Fruit fly (Drosophila melanogaster) whole organism, prepupa: ENCODE results near the gene drm.

Experiments
- CG10669 ChIP-seq: fragments of 200-800 bp; sonication (Bioruptor generic); optimal IDR thresholded peaks from 3 replicates; lab custom pipeline; 2018; ENCODE audit warnings: missing biosample characterization, mild to moderate bottlenecking, missing genetic modification characterization, moderate library complexity
- CG34406 ChIP-seq: fragments of 200-800 bp; sonication (Bioruptor generic); optimal IDR thresholded peaks from 3 replicates; lab custom pipeline; 2016; ENCODE audit warnings: missing biosample characterization, missing genetic modification characterization
- CG6808 ChIP-seq: fragments of 200-800 bp; sonication (Bioruptor generic); optimal IDR thresholded peaks from 3 replicates; lab custom pipeline; 2017; ENCODE audit warnings: missing biosample characterization, missing genetic modification characterization, mild to moderate bottlenecking, moderate library complexity, missing genetic modification reagents
- CG8319 ChIP-seq: fragments of 200-800 bp; sonication (Bioruptor generic); optimal IDR thresholded peaks from 3 replicates; lab custom pipeline; 2016; ENCODE audit warnings: missing biosample characterization, missing genetic modification characterization
- CG8632 ChIP-seq: fragments of 200-800 bp; sonication (Bioruptor generic); optimal IDR thresholded peaks from 3 replicates; lab custom pipeline; 2016; ENCODE audit warnings: missing biosample characterization, missing genetic modification characterization
- Ets21C ChIP-seq: fragments of 200-800 bp; sonication (Bioruptor generic); optimal IDR thresholded peaks from 3 replicates; lab custom pipeline; 2016; ENCODE audit warnings: missing biosample characterization, missing genetic modification characterization
- Hr39 ChIP-seq: fragments of 200-800 bp; sonication (Bioruptor generic); optimal IDR thresholded peaks from 2 replicates; lab custom pipeline; 2016; ENCODE audit warnings: missing biosample characterization, missing genetic modification characterization
- Hr4 ChIP-seq: fragments of 200-800 bp; sonication (Bioruptor generic); optimal IDR thresholded peaks from 3 replicates; lab custom pipeline; 2016; ENCODE audit warnings: missing biosample characterization, missing genetic modification characterization
- Lpt ChIP-seq: fragments of 200-800 bp; sonication (Bioruptor generic); optimal IDR thresholded peaks from 3 replicates; lab custom pipeline; 2016; ENCODE audit warnings: missing biosample characterization, missing genetic modification characterization
- Sox102F ChIP-seq: fragments of 200-800 bp; sonication (Bioruptor generic); optimal IDR thresholded peaks from 2 replicates; lab custom pipeline; 2016; ENCODE audit warnings: missing biosample characterization, mild to moderate bottlenecking, missing genetic modification characterization
- cyc ChIP-seq: fragments of 200-800 bp; sonication (Bioruptor generic); optimal IDR thresholded peaks from 3 replicates; lab custom pipeline; 2016; ENCODE audit warnings: missing biosample characterization, missing genetic modification characterization
- eg ChIP-seq: fragments of 200-800 bp; sonication (Bioruptor generic); IDR thresholded peaks from 3 replicates; pipeline ENCODE4 v1.3.6; 2022; ENCODE audit warnings: missing biosample characterization, missing genetic modification characterization
- fd59A ChIP-seq: fragments of 200-800 bp; sonication (Bioruptor generic); optimal IDR thresholded peaks from 2 replicates; lab custom pipeline; 2017; ENCODE audit warnings: missing biosample characterization, mild to moderate bottlenecking, missing genetic modification characterization, missing genetic modification reagents
- topi ChIP-seq: fragments of 200-800 bp; sonication (Bioruptor generic); optimal IDR thresholded peaks from 3 replicates; lab custom pipeline; 2016; ENCODE audit warnings: missing biosample characterization, missing genetic modification characterization

- TF ChIP-seq cyc (GFP tag; lab: Kevin White, UChicago) (peak; percentile 61), Sox102F (GFP tag; lab: Kevin White, UChicago) (peak; percentile 73), fd59A (GFP tag; lab: Kevin White, UChicago) (no peak), CG8632 (peak; percentile 26), Hr39 (peak; percentile 78), CG8319 (GFP tag; lab: Kevin White, UChicago) (peak; percentile 21), Ets21C (GFP tag; lab: Kevin White, UChicago) (peak; percentile 57), CG10669 (GFP tag; lab: Kevin White, UChicago) (no peak), Lpt (GFP tag; lab: Kevin White, UChicago) (no peak), topi (GFP tag; lab: Kevin White, UChicago) (peak; percentile 72), CG34406 (GFP tag; lab: Kevin White, UChicago) (peak; percentile 45), CG6808 (GFP tag; lab: Kevin White, UChicago) (no peak), Hr4 (GFP tag; lab: Kevin White, UChicago) (no peak), eg (GFP tag; lab: Robert Waterston, UW) (no peak)
Measured at dm6 chr2L:3553902-3554301, 14.9 kb downstream of the drm start.
